In the genomic region with DNA sequence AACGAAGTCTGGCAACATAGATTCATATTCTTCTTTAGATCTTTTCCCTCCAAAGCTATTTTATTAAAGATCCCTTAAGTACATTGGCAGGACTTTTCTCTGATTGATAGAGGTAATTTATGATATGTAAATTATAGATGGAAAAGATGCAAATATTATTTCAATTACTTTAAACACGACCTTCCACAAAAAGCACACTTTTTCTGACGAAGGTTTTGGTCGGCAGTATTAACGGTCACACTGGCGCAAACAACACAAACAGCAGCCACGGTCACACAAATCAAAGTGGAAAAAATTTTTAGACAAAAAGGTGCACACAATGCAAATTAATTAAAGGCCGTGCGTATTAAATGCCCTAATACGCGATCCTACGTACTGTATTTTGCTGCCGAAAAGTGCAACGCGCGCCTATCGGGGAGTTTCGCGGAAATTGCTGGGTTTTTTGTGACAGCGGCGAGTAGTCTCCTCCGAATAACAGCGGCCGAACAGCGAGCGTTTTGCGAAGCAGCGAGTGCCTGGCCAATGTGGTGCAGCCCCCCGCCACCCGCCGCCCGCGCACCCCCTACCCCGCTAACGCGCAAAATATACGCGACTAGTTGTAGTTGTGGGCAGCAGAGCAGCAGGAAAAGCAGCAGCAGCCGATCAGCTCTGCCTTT, we compare ENCODE assay signal across 2 fruit fly cellular contexts.
TF ChIP-seq lines count a peak whose summit lies in the region.

A gene (plus strand): TSS at position 219 of the 656 bp plus-strand sequence.

TF ChIP-seq in whole organism, adult, 20 proteins besides CTCF, POLR2A, EP300 and RAD21 (continued from another document):
- peak; percentile 79 for TF ChIP-seq Mnt (GFP tag; optimal IDR thresholded peaks at IDR 0.05; lab: Kevin White, UChicago)
- peak; percentile 17 for TF ChIP-seq Clk (GFP tag; optimal IDR thresholded peaks at IDR 0.05; lab: Kevin White, UChicago)
- no peak for TF ChIP-seq CG1620 (GFP tag; optimal IDR thresholded peaks at IDR 0.05; lab: Kevin White, UChicago)

TF ChIP-seq in whole organism, embryonic, 481 proteins besides CTCF, POLR2A, EP300 and RAD21 (continued from another document and continues in another):
- TF ChIP-seq Hmx (GFP tag; optimal IDR thresholded peaks at IDR 0.05; lab: Kevin White, UChicago) (no peak), her (GFP tag; optimal IDR thresholded peaks at IDR 0.05; lab: Kevin White, UChicago) (no peak), exex (tag; optimal IDR thresholded peaks at IDR 0.05; lab: Kevin White, UChicago) (no peak), CG3847 (GFP tag; IDR thresholded peaks at IDR 0.05; lab: Robert Waterston, UW) (peak; percentile 52; the same call in 1 of the 2 replicates), gro (GFP tag; optimal IDR thresholded peaks at IDR 0.05; lab: Kevin White, UChicago) (no peak), sr (GFP tag; IDR thresholded peaks at IDR 0.05; lab: Robert Waterston, UW) (peak; percentile 29; the same call in 1 of the 3 replicates), az2 (GFP tag; optimal IDR thresholded peaks at IDR 0.05; lab: Kevin White, UChicago) (no peak), CG7987 (GFP tag; optimal IDR thresholded peaks at IDR 0.05; lab: Kevin White, UChicago) (no peak), CG15073 (GFP tag; optimal IDR thresholded peaks at IDR 0.05; lab: Kevin White, UChicago) (no peak), CG2202 (tag; optimal IDR thresholded peaks at IDR 0.05; lab: Kevin White, UChicago) (no peak), sisA (GFP tag; IDR thresholded peaks at IDR 0.05; lab: Robert Waterston, UW) (no peak), trem (tag; optimal IDR thresholded peaks at IDR 0.05; lab: Kevin White, UChicago) (peak; percentile 90), cas (GFP tag; IDR thresholded peaks at IDR 0.05; lab: Robert Waterston, UW) (no peak), CG17829 (tag; optimal IDR thresholded peaks at IDR 0.05; lab: Kevin White, UChicago) (peak; percentile 23), CG17568 (GFP tag; optimal IDR thresholded peaks at IDR 0.05; lab: Kevin White, UChicago) (no peak), CG6254 (GFP tag; optimal IDR thresholded peaks at IDR 0.05; lab: Kevin White, UChicago) (no peak), chm (GFP tag; IDR thresholded peaks at IDR 0.05; lab: Robert Waterston, UW) (no peak), tio (GFP tag; optimal IDR thresholded peaks at IDR 0.05; lab: Kevin White, UChicago) (no peak), CG2712 (tag; optimal IDR thresholded peaks at IDR 0.05; lab: Kevin White, UChicago) (peak; percentile 24), stwl (tag; optimal IDR thresholded peaks at IDR 0.05; lab: Kevin White, UChicago) (peak; percentile 51), C15 (GFP tag; IDR thresholded peaks at IDR 0.05; lab: Robert Waterston, UW) (no peak), Hsf (GFP tag; optimal IDR thresholded peaks at IDR 0.05; lab: Kevin White, UChicago) (no peak), E2f2 (GFP tag; IDR thresholded peaks at IDR 0.05; lab: Robert Waterston, UW) (peak; percentile 94), Hmr (GFP tag; optimal IDR thresholded peaks at IDR 0.05; lab: Kevin White, UChicago) (peak; percentile 19), Dad (GFP tag; optimal IDR thresholded peaks at IDR 0.05; lab: Kevin White, UChicago) (no peak), pzg (GFP tag; optimal IDR thresholded peaks at IDR 0.05; lab: Kevin White, UChicago) (peak; percentile 73), sna (GFP tag; IDR thresholded peaks at IDR 0.05; lab: Robert Waterston, UW; ENCODE audit: partially characterized antibody) (no peak), CG14710 (tag; optimal IDR thresholded peaks at IDR 0.05; lab: Kevin White, UChicago) (peak; percentile 87), CG11093 (GFP tag; IDR thresholded peaks at IDR 0.05; lab: Robert Waterston, UW) (no peak), Nf-YB (GFP tag; optimal IDR thresholded peaks at IDR 0.05; lab: Kevin White, UChicago) (no peak), CG9797 (GFP tag; optimal IDR thresholded peaks at IDR 0.05; lab: Kevin White, UChicago) (peak; percentile 92), Mrtf (GFP tag; IDR thresholded peaks at IDR 0.05; lab: Robert Waterston, UW) (no peak), CG6175 (GFP tag; IDR thresholded peaks at IDR 0.05; lab: Robert Waterston, UW) (peak; percentile 40; the same call in 1 of the 3 replicates), HmgZ (tag; optimal IDR thresholded peaks at IDR 0.05; lab: Kevin White, UChicago) (peak; percentile 15), row (GFP tag; IDR thresholded peaks at IDR 0.05; lab: Robert Waterston, UW) (peak; percentile 34; the same call in 2 of the 3 replicates), CG31224 (GFP tag; IDR thresholded peaks at IDR 0.05; lab: Robert Waterston, UW) (no peak), pum (GFP tag; optimal IDR thresholded peaks at IDR 0.05; lab: Kevin White, UChicago) (no peak), CG10431 (GFP tag; optimal IDR thresholded peaks at IDR 0.05; lab: Kevin White, UChicago) (no peak), CG6654 (GFP tag; optimal IDR thresholded peaks at IDR 0.05; lab: Kevin White, UChicago) (no peak), ara (GFP tag; IDR thresholded peaks at IDR 0.05; lab: Robert Waterston, UW) (no peak), MESR4 (GFP tag; optimal IDR thresholded peaks at IDR 0.05; lab: Kevin White, UChicago) (peak; percentile 92), danr (GFP tag; IDR thresholded peaks at IDR 0.05; lab: Robert Waterston, UW) (no peak), CG11398 (GFP tag; optimal IDR thresholded peaks at IDR 0.05; lab: Kevin White, UChicago) (no peak), CG12659 (GFP tag; optimal IDR thresholded peaks at IDR 0.05; lab: Kevin White, UChicago) (peak; percentile 68), dmrt11E (tag; optimal IDR thresholded peaks at IDR 0.05; lab: Kevin White, UChicago) (no peak), kni (GFP tag; optimal IDR thresholded peaks at IDR 0.05; lab: Kevin White, UChicago) (peak; percentile 92), crol (GFP tag; IDR thresholded peaks at IDR 0.05; lab: Robert Waterston, UW) (peak; percentile 100), Deaf1 (tag; optimal IDR thresholded peaks at IDR 0.05; lab: Kevin White, UChicago) (peak; percentile 10), CG15514 (GFP tag; optimal IDR thresholded peaks at IDR 0.05; lab: Kevin White, UChicago) (no peak), nau (GFP tag; optimal IDR thresholded peaks at IDR 0.05; lab: Kevin White, UChicago) (no peak), CG33213 (GFP tag; optimal IDR thresholded peaks at IDR 0.05; lab: Kevin White, UChicago) (peak; percentile 35), Nf-YC (tag; optimal IDR thresholded peaks at IDR 0.05; lab: Kevin White, UChicago) (peak; percentile 44), Med (GFP tag; lab: Kevin White, UChicago) (peak; percentile 60), Ets97D (GFP tag; optimal IDR thresholded peaks at IDR 0.05; lab: Kevin White, UChicago) (peak; percentile 65), gfzf (GFP tag; optimal IDR thresholded peaks at IDR 0.05; lab: Kevin White, UChicago) (peak; percentile 91), eyg (GFP tag; optimal IDR thresholded peaks at IDR 0.05; lab: Kevin White, UChicago) (no peak), CG4707 (GFP tag; optimal IDR thresholded peaks at IDR 0.05; lab: Kevin White, UChicago) (no peak), CG8290 (GFP tag; optimal IDR thresholded peaks at IDR 0.05; lab: Kevin White, UChicago) (no peak), CG8290 (tag; optimal IDR thresholded peaks at IDR 0.05; lab: Kevin White, UChicago) (no peak), trh (GFP tag; optimal IDR thresholded peaks at IDR 0.05; lab: Kevin White, UChicago) (no peak), Max (GFP tag; optimal IDR thresholded peaks at IDR 0.05; lab: Kevin White, UChicago) (peak; percentile 32), HmgD (GFP tag; optimal IDR thresholded peaks at IDR 0.05; lab: Kevin White, UChicago) (no peak), CG18262 (tag; optimal IDR thresholded peaks at IDR 0.05; lab: Kevin White, UChicago) (no peak), sug (tag; optimal IDR thresholded peaks at IDR 0.05; lab: Kevin White, UChicago) (peak; percentile 49), Fer3 (tag; optimal IDR thresholded peaks at IDR 0.05; lab: Kevin White, UChicago) (no peak), CG18599 (GFP tag; optimal IDR thresholded peaks at IDR 0.05; lab: Kevin White, UChicago) (no peak), Ets65A (GFP tag; lab: Kevin White, UChicago) (peak; percentile 80), Asciz (GFP tag; optimal IDR thresholded peaks at IDR 0.05; lab: Kevin White, UChicago) (no peak), CG2116 (GFP tag; optimal IDR thresholded peaks at IDR 0.05; lab: Kevin White, UChicago) (peak; percentile 63), sens (GFP tag; lab: Kevin White, UChicago) (peak; percentile 29), vnd (GFP tag; IDR thresholded peaks at IDR 0.05; lab: Robert Waterston, UW; ENCODE audit: partially characterized antibody) (no peak), CG11085 (GFP tag; IDR thresholded peaks at IDR 0.05; lab: Robert Waterston, UW) (no peak), sqz (GFP tag; optimal IDR thresholded peaks at IDR 0.05; lab: Kevin White, UChicago) (no peak), H15 (GFP tag; IDR thresholded peaks at IDR 0.05; lab: Robert Waterston, UW) (no peak), jigr1 (GFP tag; IDR thresholded peaks at IDR 0.05; lab: Robert Waterston, UW) (no peak), GATAe (GFP tag; conservative IDR thresholded peaks at IDR 0.05; lab: Robert Waterston, UW) (no peak), CG3995 (GFP tag; optimal IDR thresholded peaks at IDR 0.05; lab: Kevin White, UChicago) (peak; percentile 75), CG31388 (GFP tag; optimal IDR thresholded peaks at IDR 0.05; lab: Kevin White, UChicago) (no peak), sens-2 (GFP tag; IDR thresholded peaks at IDR 0.05; lab: Robert Waterston, UW) (no peak), CG15011 (GFP tag; optimal IDR thresholded peaks at IDR 0.05; lab: Kevin White, UChicago) (no peak), Fer1 (GFP tag; optimal IDR thresholded peaks at IDR 0.05; lab: Kevin White, UChicago) (peak; percentile 24), fru (optimal IDR thresholded peaks at IDR 0.05; lab: Kevin White, UChicago) (peak; percentile 44), esg (GFP tag; conservative IDR thresholded peaks at IDR 0.05; lab: Robert Waterston, UW) (no peak), Hr3 (GFP tag; optimal IDR thresholded peaks at IDR 0.05; lab: Kevin White, UChicago) (no peak), MBD-R2 (GFP tag; IDR thresholded peaks at IDR 0.05; lab: Robert Waterston, UW) (peak; percentile 54), slp2 (GFP tag; optimal IDR thresholded peaks at IDR 0.05; lab: Kevin White, UChicago) (no peak), ci (GFP tag; IDR thresholded peaks at IDR 0.05; lab: Robert Waterston, UW) (peak; percentile 49; the same call in 1 of the 3 replicates), Adf1 (GFP tag; IDR thresholded peaks at IDR 0.05; lab: Robert Waterston, UW) (peak; percentile 84), CG17385 (GFP tag; optimal IDR thresholded peaks at IDR 0.05; lab: Kevin White, UChicago) (no peak), CG13424 (tag; optimal IDR thresholded peaks at IDR 0.05; lab: Kevin White, UChicago) (no peak), CG3065 (GFP tag; optimal IDR thresholded peaks at IDR 0.05; lab: Kevin White, UChicago) (no peak), CG2199 (GFP tag; IDR thresholded peaks at IDR 0.05; lab: Robert Waterston, UW) (0 out of 3 replicates have a peak, but pooled peaks have one; percentile 15), Neu2 (GFP tag; optimal IDR thresholded peaks at IDR 0.05; lab: Kevin White, UChicago; ENCODE audit: borderline replicate concordance) (no peak), CG42726 (GFP tag; IDR thresholded peaks at IDR 0.05; lab: Robert Waterston, UW; ENCODE audit: partially characterized antibody) (0 out of 2 replicates have a peak, but pooled peaks have one; percentile 21), HLHmδ (GFP tag; optimal IDR thresholded peaks at IDR 0.05; lab: Kevin White, UChicago) (no peak), NFAT (GFP tag; IDR thresholded peaks at IDR 0.05; lab: Robert Waterston, UW) (peak; percentile 52), CG6813 (GFP tag; optimal IDR thresholded peaks at IDR 0.05; lab: Kevin White, UChicago) (no peak), CG4854 (GFP tag; optimal IDR thresholded peaks at IDR 0.05; lab: Kevin White, UChicago) (no peak), Dp (GFP tag; optimal IDR thresholded peaks at IDR 0.05; lab: Kevin White, UChicago) (peak; percentile 93), bcd (GFP tag; optimal IDR thresholded peaks at IDR 0.05; lab: Kevin White, UChicago) (no peak), CHES-1-like (GFP tag; optimal IDR thresholded peaks at IDR 0.05; lab: Kevin White, UChicago) (no peak), oc (tag; optimal IDR thresholded peaks at IDR 0.05; lab: Kevin White, UChicago) (no peak), D (optimal IDR thresholded peaks at IDR 0.05; lab: Kevin White, UChicago) (no peak), D (GFP tag; optimal IDR thresholded peaks at IDR 0.05; lab: Kevin White, UChicago) (no peak), bowl (GFP tag; IDR thresholded peaks at IDR 0.05; lab: Robert Waterston, UW) (no peak), E2f1 (GFP tag; IDR thresholded peaks at IDR 0.05; lab: Robert Waterston, UW) (no peak), CG8944 (GFP tag; optimal IDR thresholded peaks at IDR 0.05; lab: Kevin White, UChicago) (no peak), fd64A (GFP tag; optimal IDR thresholded peaks at IDR 0.05; lab: Kevin White, UChicago) (no peak), knrl (GFP tag; IDR thresholded peaks at IDR 0.05; lab: Robert Waterston, UW; ENCODE audit: partially characterized antibody) (0 out of 3 replicates have a peak, but pooled peaks have one; percentile 33), unpg (GFP tag; optimal IDR thresholded peaks at IDR 0.05; lab: Kevin White, UChicago) (no peak), CG32532 (GFP tag; IDR thresholded peaks at IDR 0.05; lab: Robert Waterston, UW) (peak; percentile 34; the same call in 1 of the 2 replicates), klu (GFP tag; IDR thresholded peaks at IDR 0.05; lab: Robert Waterston, UW) (peak; percentile 39; the same call in 1 of the 2 replicates), CG43689 (GFP tag; IDR thresholded peaks at IDR 0.05; lab: Robert Waterston, UW) (no peak), Ada2b (GFP tag; IDR thresholded peaks at IDR 0.05; lab: Robert Waterston, UW) (no peak), zen (tag; optimal IDR thresholded peaks at IDR 0.05; lab: Kevin White, UChicago) (peak; percentile 14), Sin3A (optimal IDR thresholded peaks at IDR 0.05; lab: Kevin White, UChicago) (peak; percentile 88), h (optimal IDR thresholded peaks at IDR 0.05; lab: Kevin White, UChicago) (no peak), Dek (tag; optimal IDR thresholded peaks at IDR 0.05; lab: Kevin White, UChicago) (no peak), ERR (GFP tag; optimal IDR thresholded peaks at IDR 0.05; lab: Kevin White, UChicago) (no peak), Lhr (GFP tag; optimal IDR thresholded peaks at IDR 0.05; lab: Kevin White, UChicago) (peak; percentile 84), CG12391 (tag; optimal IDR thresholded peaks at IDR 0.05; lab: Kevin White, UChicago) (peak; percentile 7), CG1602 (GFP tag; optimal IDR thresholded peaks at IDR 0.05; lab: Kevin White, UChicago) (no peak), psq (GFP tag; optimal IDR thresholded peaks at IDR 0.05; lab: Kevin White, UChicago) (no peak), CG5245 (GFP tag; optimal IDR thresholded peaks at IDR 0.05; lab: Kevin White, UChicago) (no peak)
